Worm (Caenorhabditis elegans): ENCODE measurements around the gene psmd-9.

DNA sequence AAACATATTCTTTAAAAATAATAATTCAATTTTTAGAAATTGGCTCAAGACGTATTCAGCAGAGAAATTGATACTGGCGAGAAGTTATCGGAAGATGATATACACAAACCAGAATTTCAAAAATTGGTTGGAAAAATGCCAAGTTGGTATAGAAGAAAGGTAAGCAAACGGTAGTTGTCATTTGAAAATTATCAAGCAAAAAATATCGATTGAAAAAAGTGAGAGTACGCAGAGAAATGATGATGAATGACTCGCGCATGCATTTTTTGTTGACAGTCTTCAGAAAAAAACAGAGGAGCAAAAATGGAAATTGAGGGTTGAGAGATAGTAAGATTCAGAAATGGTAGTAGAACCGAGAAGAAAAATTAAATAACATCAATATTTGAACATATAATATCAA is 31.1 kb downstream of the psmd-9 start:
- TF ChIP-seq F37B4.10 (GFP tag; IDR thresholded peaks at IDR 0.05), result no peak
- TF ChIP-seq rec-8 (tag; optimal IDR thresholded peaks at IDR 0.05), result no peak
- TF ChIP-seq ceh-27 (GFP tag; optimal IDR thresholded peaks at IDR 0.05), result no peak
- no peak for TF ChIP-seq ets-4 (GFP tag; optimal IDR thresholded peaks at IDR 0.05)

All from whole organism, young adult.